Fruit fly (Drosophila melanogaster) whole organism, wandering third instar larva: Measurements from ENCODE around the gene CG43198.

Source experiments
- CG32264 ChIP-seq: fragments of 200-800 bp; sonication (Bioruptor generic); optimal IDR thresholded peaks from 2 replicates; lab custom pipeline; 2016; ENCODE audit warnings: missing biosample characterization, missing genetic modification characterization
- Dfd ChIP-seq: fragments of >200 bp; optimal IDR thresholded peaks from 2 replicates; lab custom pipeline; 2017; ENCODE audit warnings: missing biosample characterization, missing genetic modification characterization
- Dif ChIP-seq: fragments of 200-275, 200-300 bp; sonication (Bioruptor generic); optimal IDR thresholded peaks from 2 replicates; lab custom pipeline; 2018; ENCODE audit warnings: missing biosample characterization, missing genetic modification characterization; ENCODE audit not compliant: partially characterized antibody
- HLH106 ChIP-seq: fragments of 200-800 bp; optimal IDR thresholded peaks from 3 replicates; lab custom pipeline; 2019; ENCODE audit warnings: missing biosample characterization, mild to moderate bottlenecking, missing genetic modification characterization, moderate library complexity
- Hnf4 ChIP-seq: fragments of 200-800 bp; sonication (Bioruptor generic); optimal IDR thresholded peaks from 2 replicates; lab custom pipeline; 2016; ENCODE audit warnings: missing biosample characterization, mild to moderate bottlenecking, missing genetic modification characterization
- Hr83 ChIP-seq: fragments of 200-300 bp; sonication (Bioruptor generic); optimal IDR thresholded peaks from 2 replicates; lab custom pipeline; 2016; ENCODE audit warnings: missing biosample characterization, mild to moderate bottlenecking, missing genetic modification characterization, moderate library complexity; ENCODE audit not compliant: poor library complexity, severe bottlenecking
- Jra ChIP-seq: sonication (Bioruptor generic); optimal IDR thresholded peaks from 2 replicates; lab custom pipeline; 2016; ENCODE audit warnings: missing biosample characterization, missing genetic modification characterization
- Mio ChIP-seq: sonication (Bioruptor generic); optimal IDR thresholded peaks from 2 replicates; lab custom pipeline; 2016; ENCODE audit warnings: missing biosample characterization, missing genetic modification characterization
- OdsH ChIP-seq: fragments of 200-800 bp; sonication (Bioruptor generic); optimal IDR thresholded peaks from 2 replicates; lab custom pipeline; 2016; ENCODE audit warnings: missing biosample characterization, mild to moderate bottlenecking, missing genetic modification characterization
- Rel ChIP-seq, 2 experiments: fragments of 200-800 bp; sonication (Bioruptor generic) in 1 of 2; optimal IDR thresholded peaks; 2 replicates in 1 of 2; 3 replicates in 1 of 2; lab custom pipeline; 2016 to 2019; ENCODE audit warnings: mild to moderate bottlenecking in 2 of 2, missing biosample characterization in 2 of 2, missing genetic modification characterization in 2 of 2, moderate library complexity in 1 of 2
- Sp1 ChIP-seq: fragments of 200-800 bp; sonication (Bioruptor generic); optimal IDR thresholded peaks from 3 replicates; lab custom pipeline; 2019; ENCODE audit warnings: missing biosample characterization, mild to moderate bottlenecking, missing genetic modification characterization, moderate library complexity
- Vsx2 ChIP-seq: fragments of 200-300, 225-300 bp; sonication (Bioruptor generic); optimal IDR thresholded peaks from 2 replicates; lab custom pipeline; 2018; ENCODE audit warnings: missing biosample characterization, missing genetic modification characterization; ENCODE audit not compliant: partially characterized antibody
- br ChIP-seq: fragments of 200-800 bp; sonication (Bioruptor generic); optimal IDR thresholded peaks from 2 replicates; lab custom pipeline; 2016; ENCODE audit warnings: missing biosample characterization, missing genetic modification characterization
- brk ChIP-seq: fragments of 200-800 bp; sonication (Bioruptor generic); optimal IDR thresholded peaks from 2 replicates; lab custom pipeline; 2016; ENCODE audit warnings: missing biosample characterization, mild to moderate bottlenecking, missing genetic modification characterization
- dl ChIP-seq, 2 experiments: fragments of 175-275, 200-275 bp in 1 of 2; fragments of 200-275 bp in 1 of 2; sonication (Bioruptor generic); optimal IDR thresholded peaks; lab custom pipeline; 2018; ENCODE audit warnings: mild to moderate bottlenecking in 2 of 2, missing biosample characterization in 2 of 2, missing genetic modification characterization in 2 of 2, moderate library complexity in 2 of 2; ENCODE audit not compliant: partially characterized antibody in 2 of 2, insufficient read depth in 1 of 2
- dmrt93B ChIP-seq: fragments of 200-800 bp; sonication (Bioruptor generic); optimal IDR thresholded peaks from 2 replicates; lab custom pipeline; 2018; ENCODE audit warnings: missing biosample characterization, mild to moderate bottlenecking, missing genetic modification characterization
- dsf ChIP-seq: sonication (Bioruptor generic); optimal IDR thresholded peaks from 2 replicates; lab custom pipeline; 2016; ENCODE audit warnings: missing biosample characterization, missing genetic modification characterization, borderline replicate concordance
- ey ChIP-seq: fragments of 200-800 bp; sonication (Bioruptor generic); optimal IDR thresholded peaks from 2 replicates; lab custom pipeline; 2016; ENCODE audit warnings: missing biosample characterization, missing genetic modification characterization
- foxo ChIP-seq, 2 experiments: fragments of 200-800 bp; sonication (Bioruptor generic); optimal IDR thresholded peaks; 2 replicates in 1 of 2; 3 replicates in 1 of 2; lab custom pipeline; 2016 to 2017; ENCODE audit warnings: missing biosample characterization in 2 of 2, missing genetic modification characterization in 2 of 2
- fru ChIP-seq: fragments of 200-800 bp; sonication (Bioruptor generic); optimal IDR thresholded peaks from 3 replicates; lab custom pipeline; 2016; ENCODE audit warnings: missing biosample characterization, mild to moderate bottlenecking, missing genetic modification characterization
- h ChIP-seq: fragments of 200-800 bp; sonication (Bioruptor generic); optimal IDR thresholded peaks from 3 replicates; lab custom pipeline; 2016; ENCODE audit warnings: missing biosample characterization, mild to moderate bottlenecking, missing genetic modification characterization
- jim ChIP-seq: fragments of 175-275, 200-325 bp; sonication (Bioruptor generic); optimal IDR thresholded peaks from 2 replicates; lab custom pipeline; 2016; ENCODE audit warnings: missing biosample characterization, mild to moderate bottlenecking, missing genetic modification characterization
- lola ChIP-seq: fragments of >200 bp; optimal IDR thresholded peaks from 2 replicates; lab custom pipeline; 2017; ENCODE audit warnings: missing biosample characterization, missing genetic modification characterization
- pan ChIP-seq: fragments of >200 bp; optimal IDR thresholded peaks from 2 replicates; lab custom pipeline; 2017
- psq ChIP-seq: fragments of 200-800 bp; sonication (Bioruptor generic); optimal IDR thresholded peaks from 3 replicates; lab custom pipeline; 2017; ENCODE audit warnings: missing biosample characterization, mild to moderate bottlenecking, missing genetic modification characterization, moderate library complexity
- sage ChIP-seq: fragments of 200-800 bp; sonication (Bioruptor generic); optimal IDR thresholded peaks from 2 replicates; lab custom pipeline; 2016; ENCODE audit warnings: missing biosample characterization, mild to moderate bottlenecking, missing genetic modification characterization
- usp ChIP-seq: fragments of >200 bp; optimal IDR thresholded peaks from 2 replicates; lab custom pipeline; 2017; ENCODE audit warnings: missing biosample characterization, missing genetic modification characterization
- woc ChIP-seq: sonication (Bioruptor generic); optimal IDR thresholded peaks from 2 replicates; lab custom pipeline; 2016; ENCODE audit warnings: missing biosample characterization, mild to moderate bottlenecking, missing genetic modification characterization

The CG43198 gene

DNA sequence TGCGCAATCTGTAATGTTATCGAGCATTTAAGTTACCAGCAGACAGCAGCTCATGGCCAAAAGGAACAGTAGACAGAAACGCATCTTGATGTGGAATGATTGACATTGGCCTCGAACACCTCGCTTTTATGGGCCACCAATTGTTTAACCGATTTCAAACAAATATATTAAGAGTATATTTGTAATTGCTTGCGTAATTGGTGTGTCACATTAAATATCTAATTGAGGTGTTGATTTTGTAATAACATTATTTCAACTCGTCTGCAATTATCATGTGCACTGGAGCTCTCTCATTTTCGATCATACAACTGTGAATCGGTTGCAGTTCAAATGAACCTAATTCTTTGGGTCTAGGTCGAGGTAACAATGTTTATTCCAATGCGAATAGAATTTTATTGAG lies 27.5 kb downstream of the CG43198 start, which contains the start of gene CG32726:
Gene CG32726, minus strand, starts transcription at position 101 of the 400 bp plus-strand sequence.
- TF ChIP-seq Dif (GFP tag; lab: Kevin White, UChicago) (no peak), Dfd (GFP tag; lab: Kevin White, UChicago) (no peak), Mio (GFP tag; lab: Kevin White, UChicago) (no peak), pan (lab: Kevin White, UChicago) (no peak), sage (no peak), woc (GFP tag; lab: Kevin White, UChicago) (no peak)

DNA sequence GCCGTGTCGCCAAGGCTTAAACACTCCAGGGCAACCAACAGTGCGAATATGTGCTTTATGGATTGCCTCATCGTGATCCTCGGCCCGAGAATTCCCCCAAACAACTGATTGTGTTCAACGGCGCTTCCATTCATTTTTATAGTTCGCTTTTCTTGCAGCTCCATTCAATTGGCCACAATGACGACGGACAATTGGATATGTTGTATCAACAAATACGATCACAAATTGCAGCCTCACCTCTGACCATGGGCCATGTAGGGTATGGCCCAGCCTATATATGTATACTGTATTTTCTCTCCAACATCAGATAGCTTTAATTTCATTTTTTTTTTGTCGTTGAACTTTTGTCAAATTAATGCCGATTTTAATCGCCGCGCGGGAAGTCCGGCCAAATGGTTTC lies 28.4 kb downstream of the CG43198 start, which contains the start of gene CG15036:
Gene CG15036, minus strand, starts transcription at position 101 of the 400 bp plus-strand sequence.
- TF ChIP-seq dl (GFP tag; optimal IDR thresholded peaks at IDR 0.05; lab: Kevin White, UChicago; ENCODE audit: insufficient read depth in 1 of 2, partially characterized antibody in 2 of 2): no peak
- no peak for TF ChIP-seq Dif (GFP tag; lab: Kevin White, UChicago)
- no peak for TF ChIP-seq Jra (GFP tag; lab: Kevin White, UChicago)
- no peak for TF ChIP-seq Hnf4 (GFP tag; lab: Kevin White, UChicago)
- no peak for TF ChIP-seq OdsH (GFP tag; lab: Kevin White, UChicago)
- no peak for TF ChIP-seq foxo (GFP tag; optimal IDR thresholded peaks at IDR 0.05; lab: Kevin White, UChicago)

DNA sequence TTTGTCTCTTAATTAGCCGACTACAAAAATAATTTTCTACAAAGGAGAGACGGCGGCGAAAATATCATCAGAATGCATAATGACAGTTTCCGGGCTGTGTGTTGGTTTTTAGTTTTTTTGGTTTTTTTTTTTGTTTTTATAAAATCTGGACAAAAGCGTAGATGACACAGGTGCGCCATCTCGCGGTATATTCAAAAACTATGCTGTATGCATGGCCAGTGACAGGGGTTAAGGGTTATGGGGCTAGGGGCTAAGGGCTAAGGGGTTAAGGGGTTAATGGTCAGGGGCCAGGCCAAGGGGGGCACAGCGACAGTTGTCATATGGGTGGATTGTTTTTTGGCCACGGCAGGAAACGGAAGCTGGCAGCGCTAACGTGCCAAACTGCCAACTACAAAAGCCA lies 30.6 kb downstream of the CG43198 start:
- no peak for TF ChIP-seq pan (lab: Kevin White, UChicago)
- no peak for TF ChIP-seq jim (GFP tag; lab: Kevin White, UChicago)
- no peak for TF ChIP-seq ey (GFP tag; lab: Kevin White, UChicago)
- TF ChIP-seq br: no peak
- TF ChIP-seq CG32264 (GFP tag; lab: Kevin White, UChicago): no peak
- no peak for TF ChIP-seq Dif (GFP tag; lab: Kevin White, UChicago)
- no peak for TF ChIP-seq brk
- TF ChIP-seq Vsx2 (GFP tag; lab: Kevin White, UChicago): no peak
- TF ChIP-seq dsf (GFP tag; lab: Kevin White, UChicago): no peak
- no peak for TF ChIP-seq sage
- no peak for TF ChIP-seq Hnf4 (GFP tag; lab: Kevin White, UChicago)
- no peak for TF ChIP-seq Mio (GFP tag; lab: Kevin White, UChicago)
- no peak for TF ChIP-seq usp
- no peak for TF ChIP-seq psq (GFP tag; lab: Kevin White, UChicago)
- no peak for TF ChIP-seq HLH106 (tag; lab: Kevin White, UChicago)
- TF ChIP-seq Sp1 (GFP tag; lab: Kevin White, UChicago): no peak
- no peak for TF ChIP-seq Hr83 (GFP tag; lab: Kevin White, UChicago)

DNA sequence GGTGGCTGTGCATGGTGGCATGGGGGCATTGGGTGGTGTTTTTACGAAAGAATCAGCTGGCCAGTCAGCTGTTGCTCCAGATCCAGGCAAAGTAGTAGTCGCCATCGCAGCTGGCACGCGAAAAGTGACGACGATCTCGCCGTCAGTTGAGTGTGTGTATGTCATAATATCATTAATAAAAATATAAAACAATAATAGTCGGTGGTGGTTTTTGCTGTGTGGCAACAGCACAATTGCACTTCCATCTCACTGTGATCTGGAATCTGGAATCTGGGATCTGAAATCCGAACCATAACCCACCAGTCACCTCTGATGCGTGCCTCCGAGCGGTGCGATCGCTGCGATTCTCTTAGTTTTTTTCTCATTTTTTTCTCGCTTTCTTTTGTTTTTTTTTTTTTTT lies 34.8 kb downstream of the CG43198 start, which contains the start of gene rumpel:
Gene rumpel, plus strand, starts transcription at position 301 of the 400 bp plus-strand sequence.
- TF ChIP-seq br: no peak
- no peak for TF ChIP-seq dsf (GFP tag; lab: Kevin White, UChicago)
- no peak for TF ChIP-seq ey (GFP tag; lab: Kevin White, UChicago)
- TF ChIP-seq CG32264 (GFP tag; lab: Kevin White, UChicago): no peak
- TF ChIP-seq HLH106 (tag; lab: Kevin White, UChicago): no peak

DNA sequence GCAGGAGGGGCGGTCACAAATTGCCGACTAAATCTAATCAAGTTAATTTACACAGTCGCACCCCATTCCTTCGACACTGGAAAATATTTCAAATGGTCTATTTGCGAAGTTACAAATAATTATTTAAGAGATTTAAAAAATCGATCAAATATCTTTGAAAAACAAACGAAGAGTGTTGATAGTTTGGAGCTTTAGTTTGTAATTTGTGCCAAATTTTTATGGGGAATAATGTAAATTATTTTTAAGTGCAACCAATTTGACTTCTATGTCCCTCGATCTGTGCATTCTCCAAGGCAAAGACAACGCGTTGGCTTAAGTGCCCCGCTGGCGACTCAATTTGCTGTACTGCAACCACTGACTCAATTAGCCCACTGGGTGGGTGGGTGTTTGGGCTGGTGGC lies 35.3 kb downstream of the CG43198 start:
- TF ChIP-seq jim (GFP tag; lab: Kevin White, UChicago) (no peak), Rel (GFP tag; optimal IDR thresholded peaks at IDR 0.05; lab: Kevin White, UChicago) (no peak), Rel (tag; optimal IDR thresholded peaks at IDR 0.05; lab: Kevin White, UChicago) (no peak), Jra (GFP tag; lab: Kevin White, UChicago) (no peak), pan (lab: Kevin White, UChicago) (no peak), Vsx2 (GFP tag; lab: Kevin White, UChicago) (no peak), dmrt93B (GFP tag; lab: Kevin White, UChicago) (no peak), fru (GFP tag; lab: Kevin White, UChicago) (no peak), Dif (GFP tag; lab: Kevin White, UChicago) (no peak), sage (no peak)

DNA sequence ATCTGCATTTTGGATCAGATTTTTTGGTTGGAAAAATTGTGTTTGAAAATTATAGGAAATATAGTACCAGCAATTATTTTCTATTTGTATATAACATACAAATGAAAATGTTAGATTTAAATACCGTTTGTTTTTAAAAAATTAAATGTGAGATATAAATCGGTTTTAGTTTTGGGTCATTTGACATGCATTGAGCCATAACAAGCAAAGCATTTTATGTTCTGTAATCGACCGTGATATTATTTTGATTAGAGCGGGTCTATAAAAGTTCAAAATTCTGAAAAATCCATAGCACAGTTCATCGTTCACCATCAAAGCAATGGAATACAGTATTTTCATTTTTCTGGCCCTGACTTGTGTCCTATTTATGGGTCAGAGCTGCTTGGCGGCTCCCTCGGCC lies 36.2 kb downstream of the CG43198 start, which contains the start of gene CG34337:
Gene CG34337, plus strand, starts transcription at position 301 of the 400 bp plus-strand sequence.
- no peak for TF ChIP-seq h (GFP tag; lab: Kevin White, UChicago)
- TF ChIP-seq HLH106 (tag; lab: Kevin White, UChicago): no peak
- no peak for TF ChIP-seq lola (GFP tag; lab: Kevin White, UChicago)
